Fruit fly (Drosophila melanogaster) whole organism, embryonic: Measurements from ENCODE around the gene snky.

ENCODE experiments used
- CG12942 ChIP-seq: fragments of 200-800 bp; sonication (Bioruptor generic); optimal IDR thresholded peaks from 3 replicates; lab custom pipeline; 2016; ENCODE audit warnings: missing biosample characterization, missing genetic modification characterization
- CG2120 ChIP-seq: fragments of 200-800 bp; sonication (Bioruptor generic); optimal IDR thresholded peaks from 3 replicates; lab custom pipeline; 2016; ENCODE audit warnings: missing biosample characterization, missing genetic modification characterization
- HmgZ ChIP-seq: fragments of 200-800 bp; sonication (Bioruptor generic); optimal IDR thresholded peaks from 2 replicates; lab custom pipeline; 2018; ENCODE audit warnings: missing biosample characterization, mild to moderate bottlenecking, missing genetic modification characterization

DNA sequence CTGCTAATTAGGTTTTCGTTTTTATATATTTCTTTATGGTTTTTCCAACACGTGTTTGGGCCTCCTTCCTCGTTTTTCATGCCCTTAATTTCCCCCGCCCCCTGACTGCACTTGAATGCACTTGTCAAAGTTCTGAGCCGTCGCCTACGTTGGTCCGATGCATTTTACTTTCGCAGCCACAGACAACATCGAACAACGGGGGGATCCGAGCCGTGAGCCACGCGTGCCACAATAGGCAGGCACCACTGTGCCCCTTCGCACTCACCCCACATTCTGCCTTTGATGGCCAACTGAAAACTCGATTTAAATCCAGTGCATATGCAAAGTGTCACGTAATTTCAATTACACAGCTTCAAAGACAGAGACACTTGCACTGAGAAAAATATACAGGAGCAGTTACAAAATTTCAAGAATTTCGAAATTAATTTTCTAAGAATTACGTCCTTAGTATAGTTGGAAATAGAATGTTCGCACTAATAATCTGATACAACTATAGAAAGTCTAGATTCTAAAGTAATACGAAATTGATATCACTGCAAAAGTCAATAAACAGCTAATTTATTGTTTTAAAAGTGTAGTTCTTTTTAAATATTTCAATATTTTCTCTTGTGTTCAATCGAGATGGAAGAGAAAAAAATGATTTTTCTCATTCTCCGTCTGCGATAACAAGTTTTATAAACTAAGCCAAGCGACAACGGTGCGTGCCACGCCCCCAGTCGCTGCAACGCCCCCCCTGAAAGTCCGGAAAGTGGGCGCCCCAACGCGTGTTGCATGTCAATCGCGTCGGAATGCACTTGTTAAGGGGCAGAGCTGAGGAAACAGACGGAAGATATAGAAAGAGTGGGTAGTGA, 40.5 kb downstream of the snky start:
- TF ChIP-seq HmgZ (tag; lab: Kevin White, UChicago) (no peak), CG2120 (no peak), CG12942 (no peak)
